Fruit fly (Drosophila melanogaster) whole organism, embryonic: Measurements from ENCODE around the gene wry.

Experiments
- Abd-B ChIP-seq: fragments of 200-800 bp; sonication (Bioruptor generic); optimal IDR thresholded peaks from 2 replicates; lab custom pipeline; 2018; ENCODE audit warnings: missing biosample characterization, mild to moderate bottlenecking, missing genetic modification characterization, moderate library complexity
- Awh ChIP-seq: fragments of 200-800 bp; sonication (Bioruptor generic); IDR thresholded peaks from 2 replicates; pipeline ENCODE4, ENCODE4 v1.3.6; 2022; ENCODE audit warnings: missing biosample characterization, missing genetic modification characterization
- CG10321 ChIP-seq: fragments of 200-800 bp; sonication (Bioruptor generic); IDR thresholded peaks from 2 replicates; pipeline ENCODE4 v1.3.6; 2022; ENCODE audit warnings: missing biosample characterization, missing genetic modification characterization
- CG10431 ChIP-seq: fragments of 200-800 bp; sonication (Bioruptor generic); optimal IDR thresholded peaks from 3 replicates; lab custom pipeline; 2018; ENCODE audit warnings: missing biosample characterization, mild to moderate bottlenecking, missing genetic modification characterization
- CG11695 ChIP-seq: fragments of 200-800 bp; sonication (Bioruptor generic); IDR thresholded peaks from 3 replicates; pipeline ENCODE4 v1.3.6; 2022; ENCODE audit warnings: missing biosample characterization, missing genetic modification characterization
- CG11723 ChIP-seq: fragments of 200-800 bp; sonication (Bioruptor generic); optimal IDR thresholded peaks from 2 replicates; lab custom pipeline; 2017; ENCODE audit warnings: missing biosample characterization, mild to moderate bottlenecking, missing genetic modification characterization
- CG12769 ChIP-seq: fragments of 200-800 bp; sonication (Bioruptor generic); optimal IDR thresholded peaks from 2 replicates; lab custom pipeline; 2019; ENCODE audit warnings: missing biosample characterization, mild to moderate bottlenecking, missing genetic modification characterization, moderate library complexity
- CG14050 ChIP-seq: fragments of 200-800 bp; sonication (Bioruptor generic); IDR thresholded peaks from 3 replicates; pipeline ENCODE4 v1.3.6; 2022; ENCODE audit warnings: missing biosample characterization, missing genetic modification characterization
- CG17361 ChIP-seq: fragments of 200-800 bp; sonication (Bioruptor generic); IDR thresholded peaks from 3 replicates; pipeline ENCODE4 v1.3.6; 2022; ENCODE audit warnings: missing biosample characterization, missing genetic modification characterization
- CG18476 ChIP-seq: fragments of 200-800 bp; sonication (Bioruptor generic); optimal IDR thresholded peaks from 2 replicates; lab custom pipeline; 2016; ENCODE audit warnings: missing biosample characterization, mild to moderate bottlenecking, missing genetic modification characterization
- CG2120 ChIP-seq: fragments of 200-800 bp; sonication (Bioruptor generic); optimal IDR thresholded peaks from 3 replicates; lab custom pipeline; 2016; ENCODE audit warnings: missing biosample characterization, missing genetic modification characterization
- CG2199 ChIP-seq: fragments of 200-800 bp; sonication (Bioruptor generic); IDR thresholded peaks from 3 replicates; pipeline ENCODE4 v1.3.6; 2022; ENCODE audit warnings: missing biosample characterization, missing genetic modification characterization
- CG2678 ChIP-seq: fragments of 200-800 bp; sonication (Bioruptor generic); optimal IDR thresholded peaks from 3 replicates; lab custom pipeline; 2019; ENCODE audit warnings: missing biosample characterization, mild to moderate bottlenecking, missing genetic modification characterization, moderate library complexity
- CG32772 ChIP-seq: fragments of 200-800 bp; sonication (Bioruptor generic); IDR thresholded peaks from 2 replicates; pipeline ENCODE4 v1.3.6; 2022; ENCODE audit warnings: missing biosample characterization, missing genetic modification characterization
- CG3407 ChIP-seq: fragments of 200-800 bp; sonication (Bioruptor generic); optimal IDR thresholded peaks from 2 replicates; lab custom pipeline; 2018; ENCODE audit warnings: missing biosample characterization, mild to moderate bottlenecking, missing genetic modification characterization
- CG5180 ChIP-seq: fragments of 200-800 bp; sonication (Bioruptor generic); optimal IDR thresholded peaks from 3 replicates; lab custom pipeline; 2017; ENCODE audit warnings: missing biosample characterization, missing genetic modification characterization, mild to moderate bottlenecking, moderate library complexity, missing genetic modification reagents
- CTCF ChIP-seq: fragments of 200-800 bp; sonication (Bioruptor generic); optimal IDR thresholded peaks from 2 replicates; lab custom pipeline; 2017; ENCODE audit warnings: missing biosample characterization, mild to moderate bottlenecking, missing genetic modification characterization, moderate library complexity
- D19A ChIP-seq: fragments of 200-800 bp; optimal IDR thresholded peaks from 3 replicates; lab custom pipeline; 2019; ENCODE audit warnings: missing biosample characterization, mild to moderate bottlenecking, missing genetic modification characterization, moderate library complexity
- Dbx ChIP-seq: fragments of 200-800 bp; sonication (Bioruptor generic); IDR thresholded peaks from 3 replicates; pipeline ENCODE4 v1.3.6; 2022; ENCODE audit warnings: missing biosample characterization, missing genetic modification characterization
- Drgx ChIP-seq: fragments of 200-800 bp; sonication (Bioruptor generic); IDR thresholded peaks from 2 replicates; pipeline ENCODE4 v1.3.6; 2022; ENCODE audit warnings: missing biosample characterization, missing genetic modification characterization
- E2f1 ChIP-seq: fragments of 200-800 bp; sonication (Bioruptor generic); IDR thresholded peaks from 2 replicates; pipeline ENCODE4 v1.3.6; 2022; ENCODE audit warnings: missing biosample characterization, missing genetic modification characterization
- Ets65A ChIP-seq: fragments of 200-800 bp; sonication (Bioruptor generic); peaks from one replicate; lab custom pipeline; 2016; ENCODE audit warnings: missing biosample characterization, missing genetic modification characterization
- Fer3 ChIP-seq: fragments of 200-800 bp; sonication (Bioruptor generic); optimal IDR thresholded peaks from 2 replicates; lab custom pipeline; 2018; ENCODE audit warnings: missing biosample characterization, mild to moderate bottlenecking, missing genetic modification characterization, moderate library complexity
- Hmr ChIP-seq: fragments of 200-800 bp; sonication (Bioruptor generic); optimal IDR thresholded peaks from 3 replicates; lab custom pipeline; 2017; ENCODE audit warnings: mild to moderate bottlenecking, missing biosample characterization, missing genetic modification reagents, missing genetic modification characterization
- Med ChIP-seq: fragments of 200-800 bp; sonication (Bioruptor generic); peaks from one replicate; lab custom pipeline; 2016; ENCODE audit warnings: missing biosample characterization, missing genetic modification characterization, mild to moderate bottlenecking, inconsistent platforms, moderate library complexity
- NFAT ChIP-seq: fragments of 200-800 bp; sonication (Bioruptor generic); IDR thresholded peaks from 2 replicates; pipeline ENCODE4 v1.3.6; 2022; ENCODE audit warnings: missing biosample characterization, missing genetic modification characterization
- Oli ChIP-seq: fragments of 200-800 bp; sonication (Bioruptor generic); optimal IDR thresholded peaks from 2 replicates; lab custom pipeline; 2018; ENCODE audit warnings: missing biosample characterization, mild to moderate bottlenecking, missing genetic modification characterization, moderate library complexity
- Pdp1 ChIP-seq, 2 experiments: fragments of 200-800 bp; sonication (Bioruptor generic); optimal IDR thresholded peaks; 3 replicates each; lab custom pipeline; 2016; ENCODE audit warnings: missing biosample characterization in 2 of 2, missing genetic modification characterization in 2 of 2, mild to moderate bottlenecking in 1 of 2, moderate library complexity in 1 of 2
- Poxn ChIP-seq: fragments of 200-800 bp; sonication (Bioruptor generic); IDR thresholded peaks from 2 replicates; pipeline ENCODE4 v1.3.6; 2022; ENCODE audit warnings: missing biosample characterization, missing genetic modification characterization
- Sin3A ChIP-seq: fragments of >200 bp; optimal IDR thresholded peaks from 2 replicates; lab custom pipeline; 2018
- TFAM ChIP-seq: fragments of 200-800 bp; sonication (Bioruptor generic); optimal IDR thresholded peaks from 2 replicates; lab custom pipeline; 2017; ENCODE audit warnings: missing biosample characterization, missing genetic modification characterization, inconsistent platforms
- ara ChIP-seq: fragments of 200-800 bp; sonication (Bioruptor generic); IDR thresholded peaks from 2 replicates; pipeline ENCODE4 v1.3.6; 2022; ENCODE audit warnings: missing biosample characterization, missing genetic modification characterization
- chinmo ChIP-seq: fragments of 200-800 bp; sonication (Bioruptor generic); IDR thresholded peaks from 4 replicates; pipeline ENCODE4 v1.3.6; 2022; ENCODE audit warnings: missing biosample characterization, missing genetic modification characterization; ENCODE audit not compliant: partially characterized antibody
- ci ChIP-seq: fragments of 200-800 bp; sonication (Bioruptor generic); IDR thresholded peaks from 3 replicates; pipeline ENCODE4 v1.3.6; 2022; ENCODE audit warnings: missing biosample characterization, missing genetic modification characterization
- crol ChIP-seq: fragments of 200-800 bp; sonication (Bioruptor generic); IDR thresholded peaks from 2 replicates; pipeline ENCODE4 v1.3.6; 2022; ENCODE audit warnings: missing biosample characterization, missing genetic modification characterization
- dysf ChIP-seq: fragments of 200-800 bp; sonication (Bioruptor generic); IDR thresholded peaks from 3 replicates; pipeline ENCODE4 v1.3.6; 2022; ENCODE audit warnings: missing biosample characterization, missing genetic modification characterization
- grau ChIP-seq: fragments of 200-800 bp; optimal IDR thresholded peaks from 3 replicates; lab custom pipeline; 2019; ENCODE audit warnings: missing biosample characterization, mild to moderate bottlenecking, missing genetic modification characterization, moderate library complexity
- gro ChIP-seq: fragments of 200-800 bp; sonication (Bioruptor generic); optimal IDR thresholded peaks from 2 replicates; lab custom pipeline; 2016; ENCODE audit warnings: missing biosample characterization, missing genetic modification characterization
- nau ChIP-seq: fragments of 200-800 bp; sonication (Bioruptor generic); optimal IDR thresholded peaks from 3 replicates; lab custom pipeline; 2017; ENCODE audit warnings: missing biosample characterization, mild to moderate bottlenecking, missing genetic modification characterization, missing genetic modification reagents
- pan ChIP-seq, 4 experiments: fragments of >200 bp in 3 of 4; fragments of 200-800 bp in 1 of 4; sonication (Bioruptor generic) in 1 of 4; optimal IDR thresholded peaks in 3 of 4; IDR thresholded peaks in 1 of 4; 2 replicates each; pipeline versions ENCODE4 v1.3.6 to Lab custom; 2017 to 2022; ENCODE audit warnings: missing biosample characterization in 2 of 4, missing genetic modification characterization in 2 of 4, mixed read lengths in 1 of 4
- ro ChIP-seq: fragments of 200-800 bp; sonication (Bioruptor generic); IDR thresholded peaks from 2 replicates; pipeline ENCODE4 v1.3.6; 2022; ENCODE audit warnings: missing biosample characterization, missing genetic modification characterization
- sens ChIP-seq: fragments of 200-800 bp; sonication (Bioruptor generic); peaks from one replicate; lab custom pipeline; 2016; ENCODE audit warnings: missing biosample characterization, missing genetic modification characterization
- shn ChIP-seq: fragments of 200-800 bp; sonication (Bioruptor generic); optimal IDR thresholded peaks from 3 replicates; lab custom pipeline; 2016; ENCODE audit warnings: missing biosample characterization, missing genetic modification characterization
- tup ChIP-seq: fragments of 200-800 bp; sonication (Bioruptor generic); optimal IDR thresholded peaks from 2 replicates; lab custom pipeline; 2016; ENCODE audit warnings: missing biosample characterization, mild to moderate bottlenecking, missing genetic modification characterization, moderate library complexity
- z ChIP-seq: fragments of 200-800 bp; sonication (Bioruptor generic); IDR thresholded peaks from 3 replicates; pipeline ENCODE4 v1.3.6; 2022; ENCODE audit warnings: missing biosample characterization, missing genetic modification characterization

The wry gene

dm6 chr2L:1901269-1901668 lies 64.9 kb downstream of the wry start:
- TF ChIP-seq Ets65A (GFP tag; lab: Kevin White, UChicago) (peak; percentile 88), CG14050 (GFP tag; lab: Robert Waterston, UW) (no peak)
- TF ChIP-seq, all 482 proteins: peak for 1

- TF ChIP-seq CG5180 (GFP tag; lab: Kevin White, UChicago): no peak
- peak; percentile 9; the same call in 1 of the 3 replicates for TF ChIP-seq dysf (GFP tag; lab: Robert Waterston, UW)
- peak; percentile 40 for TF ChIP-seq Med (GFP tag; lab: Kevin White, UChicago)
- peak; percentile 86 for TF ChIP-seq CTCF
Measured at dm6 chr2L:1902243-1902642, 65.9 kb downstream of the wry start.

dm6 chr2L:1902904-1903303 lies 66.6 kb downstream of the wry start:
- no peak for TF ChIP-seq CG32772
- 0 out of 3 replicates have a peak, but pooled peaks have one; percentile 22 for TF ChIP-seq CG2199
- TF ChIP-seq ci (GFP tag; lab: Robert Waterston, UW): 0 out of 3 replicates have a peak, but pooled peaks have one; percentile 10
- peak; percentile 95 for TF ChIP-seq CG10431 (GFP tag; lab: Kevin White, UChicago)
- 0 out of 3 replicates have a peak, but pooled peaks have one; percentile 8 for TF ChIP-seq Dbx (GFP tag; lab: Robert Waterston, UW)
- peak; percentile 26 for TF ChIP-seq CG12769 (tag; lab: Kevin White, UChicago)
- TF ChIP-seq Pdp1 (GFP tag; optimal IDR thresholded peaks at IDR 0.05; lab: Kevin White, UChicago): peak in 1 of 2 experiments; percentile 76
- 0 out of 2 replicates have a peak, but pooled peaks have one; percentile 18 for TF ChIP-seq crol
- TF ChIP-seq Hmr (GFP tag; lab: Kevin White, UChicago): no peak
- peak; percentile 49; the same call in 1 of the 4 replicates for TF ChIP-seq chinmo
- TF ChIP-seq sens (GFP tag; lab: Kevin White, UChicago): peak; percentile 49

DNA sequence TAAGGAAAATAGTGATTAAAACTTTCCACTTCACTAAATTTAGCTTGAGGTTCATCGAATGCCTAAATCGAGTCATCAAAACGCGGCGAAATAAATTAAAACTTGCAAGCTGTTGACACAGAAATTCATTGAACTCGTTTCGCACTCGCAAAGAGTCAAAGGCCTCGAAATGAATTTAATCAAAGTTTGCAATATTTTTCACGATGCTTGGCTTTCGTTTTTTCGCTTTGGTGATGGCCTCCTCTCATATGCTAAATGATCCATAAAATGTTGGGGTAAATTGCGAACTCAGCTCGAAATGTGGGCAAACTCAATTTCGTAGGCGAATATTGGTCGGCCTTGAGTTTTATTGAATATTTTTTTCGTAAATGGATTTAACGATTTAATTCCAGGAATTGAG lies 70.0 kb downstream of the wry start:
- TF ChIP-seq grau (tag; lab: Kevin White, UChicago) (no peak), CG3407 (GFP tag; lab: Kevin White, UChicago) (no peak), tup (no peak), shn (no peak)
- TF ChIP-seq, all 482 proteins: peak for 0

dm6 chr2L:1907098-1907497 lies 70.8 kb downstream of the wry start:
- TF ChIP-seq pan (optimal IDR thresholded peaks at IDR 0.05; lab: Kevin White, UChicago): no peak
- peak in 1 of 2 experiments; percentile 9 for TF ChIP-seq pan (GFP tag; optimal IDR thresholded peaks at IDR 0.05 in 1 of 2, IDR thresholded peaks at IDR 0.05 in 1 of 2)
- TF ChIP-seq Drgx: peak; percentile 52; the same call in 1 of the 2 replicates
- TF ChIP-seq NFAT: peak; percentile 46; the same call in 1 of the 2 replicates
- TF ChIP-seq TFAM: no peak
- peak; percentile 19; the same call in 1 of the 2 replicates for TF ChIP-seq E2f1 (GFP tag; lab: Robert Waterston, UW)
- TF ChIP-seq CG11695 (GFP tag; lab: Robert Waterston, UW): 0 out of 3 replicates have a peak, but pooled peaks have one; percentile 31
- peak; percentile 13 for TF ChIP-seq CG2120
- no peak for TF ChIP-seq Awh (GFP tag; lab: Robert Waterston, UW)
- TF ChIP-seq CG2678: peak; percentile 5
- no peak for TF ChIP-seq Sin3A (lab: Kevin White, UChicago)
- no peak for TF ChIP-seq ara
- TF ChIP-seq Abd-B (GFP tag; lab: Kevin White, UChicago): no peak
- TF ChIP-seq CG18476 (GFP tag; lab: Kevin White, UChicago): no peak
- TF ChIP-seq Oli (tag; lab: Kevin White, UChicago): peak; percentile 9
- no peak for TF ChIP-seq sens (GFP tag; lab: Kevin White, UChicago)
- TF ChIP-seq CG11723: no peak
- peak; percentile 53 for TF ChIP-seq Med (GFP tag; lab: Kevin White, UChicago)
- TF ChIP-seq Poxn (GFP tag; lab: Robert Waterston, UW): no peak
- no peak for TF ChIP-seq z (GFP tag; lab: Robert Waterston, UW)
- TF ChIP-seq CG17361 (GFP tag; lab: Robert Waterston, UW): no peak
- TF ChIP-seq CG10321 (GFP tag; lab: Robert Waterston, UW): no peak
- no peak for TF ChIP-seq nau (GFP tag; lab: Kevin White, UChicago)
- no peak for TF ChIP-seq ro (GFP tag; lab: Robert Waterston, UW)
- TF ChIP-seq Fer3 (tag; lab: Kevin White, UChicago): no peak
- TF ChIP-seq D19A: peak; percentile 7
- peak; percentile 75 for TF ChIP-seq Ets65A (GFP tag; lab: Kevin White, UChicago)
- TF ChIP-seq gro (GFP tag; lab: Kevin White, UChicago): no peak
